Fruit fly (Drosophila melanogaster) Kc167 (cell line): Measurements from ENCODE around the gene Jhbp12.

Experiments
- Myc ChIP-seq: fragments of >200 bp; optimal IDR thresholded peaks from 2 replicates; lab custom pipeline; 2017; ENCODE audit warnings: missing external identifiers
- Sin3A ChIP-seq: fragments of >200 bp; optimal IDR thresholded peaks from 2 replicates; lab custom pipeline; 2018; ENCODE audit warnings: missing external identifiers
- h ChIP-seq: fragments of >200 bp; optimal IDR thresholded peaks from 3 replicates; lab custom pipeline; 2018; ENCODE audit warnings: missing external identifiers
- insv ChIP-seq: fragments of >200 bp; optimal IDR thresholded peaks from 3 replicates; lab custom pipeline; 2018; ENCODE audit warnings: missing external identifiers
- psq ChIP-seq: fragments of >200 bp; optimal IDR thresholded peaks from 2 replicates; lab custom pipeline; 2017; ENCODE audit warnings: missing external identifiers
- ttk ChIP-seq: sonication (Bioruptor generic); optimal IDR thresholded peaks from 2 replicates; lab custom pipeline; 2017; ENCODE audit warnings: missing external identifiers

DNA sequence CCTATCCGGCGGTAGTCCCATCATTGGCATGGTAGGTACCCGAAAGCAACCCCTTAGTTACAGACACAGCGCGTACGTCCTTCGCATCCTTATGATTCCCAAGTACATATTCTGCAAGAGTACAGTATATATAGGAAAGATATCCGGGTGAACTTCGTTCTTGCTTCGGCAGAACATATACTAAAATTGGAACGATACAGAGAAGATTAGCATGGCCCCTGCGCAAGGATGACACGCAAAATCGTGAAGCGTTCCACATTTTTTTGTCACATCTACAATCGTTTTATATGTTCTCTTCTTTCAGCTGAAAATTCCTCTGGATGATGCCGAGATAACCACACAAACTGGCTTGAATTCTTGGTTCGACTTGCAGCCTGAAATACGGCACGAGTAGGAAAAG, 31.3 kb downstream of the Jhbp12 start:
- TF ChIP-seq Sin3A (lab: Kevin White, UChicago): no peak
- no peak for TF ChIP-seq psq (lab: Kevin White, UChicago)
- TF ChIP-seq insv (lab: Kevin White, UChicago): no peak
- no peak for TF ChIP-seq ttk
- TF ChIP-seq Myc: no peak
- TF ChIP-seq h (lab: Kevin White, UChicago): no peak
